Worm (Caenorhabditis elegans): Measurements from ENCODE around the gene Y59H11AR.4.

Y59H11AR.4 gene

DNA sequence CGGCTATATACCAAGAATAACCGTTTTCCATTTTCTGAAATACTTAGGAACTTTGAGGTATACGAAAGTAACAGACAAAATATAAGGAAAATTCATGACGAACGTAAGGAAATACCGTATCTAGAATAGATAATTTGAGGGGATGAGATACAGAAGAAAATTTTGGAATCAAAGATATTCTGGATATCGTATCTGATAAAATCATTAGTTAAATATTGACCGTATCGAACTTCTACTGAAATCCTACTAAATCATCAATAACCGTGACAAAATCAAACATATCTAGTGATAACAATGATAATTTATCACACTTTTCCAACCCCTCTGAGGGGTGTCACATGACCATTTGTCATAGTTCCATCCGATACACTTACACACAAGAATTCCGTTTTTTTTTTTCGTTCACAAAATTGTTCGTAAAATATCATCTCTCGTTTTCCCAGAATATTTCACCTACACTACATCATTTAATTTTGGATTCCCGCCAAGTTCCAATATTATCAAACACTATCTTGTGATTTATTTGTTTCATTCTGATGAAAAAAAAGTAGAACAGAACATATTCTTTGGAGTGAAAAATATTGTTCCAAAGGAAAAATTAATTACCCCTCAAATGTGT, at the start of gene Y59H11AR.4:
Gene Y59H11AR.4 (minus strand): TSS at position 51 of the 619 bp plus-strand sequence.
- TF ChIP-seq unc-62 (GFP tag; optimal IDR thresholded peaks at IDR 0.05): no peak

DNA sequence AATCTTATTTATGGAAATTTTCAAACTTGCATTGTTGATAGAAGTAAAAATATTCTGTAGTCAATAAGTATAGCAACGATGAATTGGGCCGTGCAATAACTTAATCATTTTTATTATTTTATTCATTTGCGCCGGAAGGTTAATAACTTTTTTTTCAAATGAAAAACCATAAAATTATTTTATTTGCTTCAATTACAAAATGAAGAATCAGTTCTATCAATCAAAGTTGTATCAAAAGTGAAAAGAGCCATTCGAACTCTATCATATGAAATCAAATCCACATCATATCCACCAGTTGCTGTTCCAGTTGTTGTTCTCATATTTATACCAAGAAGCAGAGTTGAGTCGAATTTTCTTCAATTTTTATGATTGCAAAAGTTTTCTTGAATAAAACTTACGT, 47.9 kb upstream of the Y59H11AR.4 start, which contains the start of gene cyp-33E1:
Gene cyp-33E1 (minus strand): TSS at position 101 of the 400 bp plus-strand sequence.
- no peak for TF ChIP-seq unc-62 (GFP tag; optimal IDR thresholded peaks at IDR 0.05)

DNA sequence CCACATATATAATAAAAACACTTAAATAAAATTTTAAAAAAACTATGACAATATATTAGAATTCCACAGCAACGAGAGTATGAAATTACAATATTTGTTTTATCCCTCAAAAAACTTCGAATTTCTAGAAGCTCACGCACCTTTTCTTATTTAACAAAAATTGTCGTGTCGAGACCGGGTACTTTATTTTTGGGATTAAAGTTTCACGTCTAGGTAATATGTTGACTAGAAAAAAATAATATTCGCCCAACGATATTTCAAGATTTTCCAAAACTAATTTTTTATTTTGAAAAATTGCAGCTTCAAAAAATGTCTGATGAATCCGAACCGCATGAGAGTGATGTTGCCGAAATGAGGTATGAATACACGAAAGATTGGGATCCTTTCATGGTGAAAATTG, 43.9 kb upstream of the Y59H11AR.4 start, which contains the start of gene C49C8.3:
Gene C49C8.3 (plus strand): TSS at position 301 of the 400 bp plus-strand sequence.
- no peak for TF ChIP-seq unc-62 (GFP tag; optimal IDR thresholded peaks at IDR 0.05)

DNA sequence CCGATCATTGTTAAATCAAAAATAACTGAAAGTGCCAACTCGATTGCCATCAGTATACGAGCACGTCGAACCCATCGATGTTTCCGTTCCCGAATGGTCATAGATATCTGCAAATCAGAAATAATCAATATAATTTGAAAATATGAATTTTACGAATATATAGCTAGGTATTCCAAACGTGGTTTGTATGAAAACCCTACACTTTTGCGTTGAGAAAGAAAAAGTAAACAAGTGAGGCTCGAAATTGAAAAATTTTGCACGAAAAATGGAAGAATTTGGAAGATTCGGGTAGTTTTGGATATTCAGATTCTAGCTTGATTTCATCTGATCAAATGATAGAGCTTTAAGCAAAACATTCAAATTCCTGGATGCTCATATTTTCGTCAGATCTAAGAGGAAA, 38.2 kb upstream of the Y59H11AR.4 start, which contains the start of gene F42A9.9:
Gene F42A9.9 (minus strand): TSS at position 101 of the 400 bp plus-strand sequence.
- TF ChIP-seq unc-62 (GFP tag; optimal IDR thresholded peaks at IDR 0.05): no peak

DNA sequence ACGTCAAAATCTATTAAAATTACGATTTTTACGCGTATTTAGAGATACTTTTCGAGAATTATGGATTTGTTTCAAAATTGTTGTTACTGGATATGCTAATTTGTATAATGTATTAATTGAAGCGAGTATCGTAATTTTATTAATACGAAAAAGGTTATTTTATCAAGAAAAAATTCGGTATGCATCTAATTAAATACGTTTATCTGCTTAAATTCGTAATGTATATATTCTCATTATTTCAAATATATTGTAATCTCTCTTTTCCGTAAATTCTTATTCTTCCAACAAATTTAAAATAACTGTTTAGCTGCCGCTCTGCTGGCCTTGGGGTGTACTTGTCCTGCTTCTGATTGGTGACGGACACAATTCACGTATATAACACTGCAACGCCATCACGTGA, 30.5 kb upstream of the Y59H11AR.4 start, which contains the start of gene dgk-4:
Gene dgk-4 (plus strand): TSS at position 301 of the 400 bp plus-strand sequence.
- TF ChIP-seq unc-62 (GFP tag; optimal IDR thresholded peaks at IDR 0.05): no peak

DNA sequence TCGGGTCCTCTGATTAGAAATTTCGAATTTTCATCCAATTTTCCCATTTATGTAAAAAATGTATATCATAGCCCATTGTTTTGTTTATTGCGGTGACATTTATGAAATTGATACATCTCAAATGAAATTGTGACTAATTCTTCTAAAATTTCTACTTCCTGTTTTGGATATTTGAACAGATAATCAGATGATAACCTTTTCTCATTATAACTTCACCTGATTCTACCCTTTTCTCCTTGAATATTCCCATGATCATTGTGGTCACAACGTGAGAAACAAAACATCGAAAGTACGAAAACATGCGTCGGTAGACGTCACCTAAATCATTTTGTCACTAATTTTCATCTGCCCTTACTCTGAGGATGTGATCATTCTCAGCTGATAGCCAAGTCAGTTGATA, 29.7 kb upstream of the Y59H11AR.4 start:
- no peak for TF ChIP-seq unc-62 (GFP tag; optimal IDR thresholded peaks at IDR 0.05)

DNA sequence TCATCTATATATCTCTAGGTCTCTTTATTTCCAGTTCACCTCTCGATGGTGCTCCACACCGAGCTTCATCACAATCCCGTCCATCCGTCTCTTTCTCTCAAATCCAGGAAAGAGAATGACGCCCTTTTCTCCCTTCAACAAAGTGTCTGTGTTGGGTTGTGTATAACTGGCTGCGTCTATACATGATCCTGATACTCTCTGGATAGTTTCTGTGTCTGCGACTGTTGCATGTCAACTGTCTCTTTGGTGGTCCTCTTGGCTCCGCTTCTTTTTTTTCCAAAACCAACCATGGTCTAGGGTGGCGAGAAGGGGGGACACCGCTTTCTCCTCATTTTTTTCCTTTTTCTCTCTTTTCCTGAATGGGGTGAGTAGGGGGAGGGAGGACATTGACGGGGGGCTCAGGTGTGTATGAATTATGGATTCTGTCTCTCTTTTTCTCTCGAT, 29.1 kb upstream of the Y59H11AR.4 start:
- no peak for TF ChIP-seq unc-62 (GFP tag; optimal IDR thresholded peaks at IDR 0.05)

DNA sequence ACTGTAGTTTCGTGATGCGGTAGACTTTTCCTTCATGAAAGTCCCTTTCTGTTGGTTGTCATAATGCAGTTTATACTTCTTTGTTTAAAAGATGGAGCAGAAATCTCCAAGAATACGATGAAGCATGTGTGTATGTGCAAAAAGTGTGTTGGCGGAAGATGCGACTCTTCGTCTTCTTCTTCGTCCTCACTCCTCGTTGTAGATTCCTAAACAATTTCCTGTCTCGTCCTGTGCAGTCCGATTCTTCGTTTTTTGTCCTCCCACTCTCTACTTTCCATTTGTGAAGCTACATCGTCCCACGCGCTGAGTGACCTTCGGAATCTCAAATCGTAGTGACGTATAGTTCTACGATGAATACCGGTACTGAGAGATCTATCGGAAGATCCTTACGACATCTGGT, 27.7 kb upstream of the Y59H11AR.4 start:
- TF ChIP-seq unc-62 (GFP tag; optimal IDR thresholded peaks at IDR 0.05): no peak

DNA sequence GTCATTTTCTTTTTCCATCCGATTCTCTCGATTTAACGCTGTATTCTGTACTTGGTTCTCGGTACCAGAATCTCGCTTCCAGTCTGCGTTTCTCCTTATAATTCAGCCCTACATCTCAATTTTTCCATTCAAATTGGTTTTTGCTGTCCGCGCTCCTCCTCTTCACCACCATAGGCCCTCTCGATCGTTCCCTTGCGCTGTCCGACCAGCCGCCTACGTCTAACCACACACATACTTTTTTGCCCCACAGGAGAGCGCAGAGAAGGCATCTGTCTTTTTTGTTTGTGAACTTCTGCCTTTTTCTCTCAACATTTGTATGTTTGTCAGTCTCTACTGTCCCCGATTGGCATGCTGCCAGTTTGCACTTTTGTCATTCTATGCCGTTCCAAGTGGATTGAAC, 26.8 kb upstream of the Y59H11AR.4 start, which contains the start of gene F42A9.11:
Gene F42A9.11 (plus strand): TSS at position 310 of the 400 bp plus-strand sequence.
- no peak for TF ChIP-seq unc-62 (GFP tag; optimal IDR thresholded peaks at IDR 0.05)

DNA sequence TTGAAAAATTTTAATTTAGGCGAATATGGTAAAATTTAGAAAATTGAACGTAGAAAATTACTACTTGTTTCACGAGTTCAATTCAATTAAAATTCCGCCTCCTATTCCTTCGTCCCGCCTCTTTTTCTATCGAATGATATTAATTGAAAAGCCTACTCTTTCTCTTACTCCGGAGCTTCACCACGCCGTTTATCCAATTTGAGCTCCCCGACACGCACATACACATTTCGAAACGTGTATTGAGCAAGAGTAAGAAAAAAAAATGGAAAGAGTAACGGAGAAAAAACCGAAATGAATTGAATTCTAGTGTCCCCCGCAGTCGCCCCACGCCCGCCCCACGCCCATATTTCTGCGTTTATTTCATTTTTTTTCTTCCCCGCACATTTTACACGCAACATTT, 25.7 kb upstream of the Y59H11AR.4 start:
- no peak for TF ChIP-seq unc-62 (GFP tag; optimal IDR thresholded peaks at IDR 0.05)

DNA sequence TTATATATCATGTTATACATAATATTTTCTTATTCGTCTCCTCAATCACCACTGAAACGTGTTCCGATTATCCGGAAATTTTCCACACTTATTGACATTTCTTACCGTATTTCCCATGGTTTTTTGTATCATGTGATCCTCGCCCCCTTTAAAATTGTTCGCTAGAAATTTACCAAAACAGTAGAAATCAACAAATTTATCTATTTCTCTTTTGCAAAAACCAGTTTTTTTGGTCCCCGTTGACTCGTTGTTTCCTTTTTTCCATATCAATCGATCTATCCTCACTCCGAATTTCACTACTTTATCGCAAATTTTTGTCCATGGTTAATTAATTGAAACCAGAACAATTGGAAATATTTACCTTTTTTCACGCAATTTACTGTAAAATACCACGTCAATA, 25.2 kb upstream of the Y59H11AR.4 start:
- no peak for TF ChIP-seq unc-62 (GFP tag; optimal IDR thresholded peaks at IDR 0.05)

DNA sequence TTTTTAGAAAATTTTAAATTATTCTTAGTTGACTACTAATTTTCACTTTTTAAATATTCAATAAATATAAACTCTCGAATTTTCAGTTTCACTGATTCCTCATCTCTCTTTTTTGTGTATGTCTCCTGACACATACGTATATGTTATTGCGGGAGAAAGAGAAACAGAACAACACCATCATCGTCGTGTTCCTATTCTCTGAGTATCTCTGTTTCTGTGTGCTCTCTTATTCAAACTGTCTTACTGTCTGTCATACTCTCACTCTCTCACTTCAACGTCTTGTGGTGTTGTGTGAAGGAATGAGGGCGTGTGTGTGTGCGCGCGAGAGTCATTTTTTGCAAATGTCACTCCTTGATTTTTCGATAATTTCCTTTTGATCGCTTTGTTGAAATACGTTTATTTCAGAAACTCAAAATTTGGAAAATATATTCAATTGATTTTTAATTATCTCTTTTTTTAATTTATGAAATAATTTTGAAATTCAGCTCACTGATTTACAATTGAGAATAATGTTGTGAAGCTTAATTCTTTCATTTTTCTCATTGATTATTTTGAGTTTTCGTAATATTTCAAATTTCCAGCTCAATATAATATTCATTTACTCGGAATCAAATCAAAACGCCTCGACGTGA, 19.7 kb upstream of the Y59H11AR.4 start, which contains the start of gene lin-49:
Gene lin-49 (plus strand): TSS at position 582 of the 632 bp plus-strand sequence.
- no peak for TF ChIP-seq unc-62 (GFP tag; optimal IDR thresholded peaks at IDR 0.05)

DNA sequence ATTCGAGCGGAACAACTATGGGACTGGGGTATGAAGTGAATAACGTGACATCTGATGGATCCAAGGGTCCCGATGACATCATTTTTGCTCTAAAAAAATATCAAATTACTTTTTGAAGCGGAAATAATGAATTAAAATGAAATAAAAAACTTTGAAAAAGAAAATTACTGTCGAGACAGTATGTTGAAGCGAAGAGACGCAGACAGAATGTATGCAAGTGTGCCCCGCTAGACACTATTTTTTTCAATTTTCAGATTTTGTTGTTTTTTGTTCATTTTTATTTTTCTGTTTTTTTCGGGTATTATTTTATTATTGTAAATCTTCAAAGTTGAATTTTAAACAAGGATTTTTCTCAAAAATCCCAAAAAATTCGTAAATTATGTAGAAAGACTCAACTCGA, 18.1 kb upstream of the Y59H11AR.4 start, which contains the start of gene F42A9.8:
Gene F42A9.8 (minus strand): TSS at position 88 of the 400 bp plus-strand sequence.
- no peak for TF ChIP-seq unc-62 (GFP tag; optimal IDR thresholded peaks at IDR 0.05)

DNA sequence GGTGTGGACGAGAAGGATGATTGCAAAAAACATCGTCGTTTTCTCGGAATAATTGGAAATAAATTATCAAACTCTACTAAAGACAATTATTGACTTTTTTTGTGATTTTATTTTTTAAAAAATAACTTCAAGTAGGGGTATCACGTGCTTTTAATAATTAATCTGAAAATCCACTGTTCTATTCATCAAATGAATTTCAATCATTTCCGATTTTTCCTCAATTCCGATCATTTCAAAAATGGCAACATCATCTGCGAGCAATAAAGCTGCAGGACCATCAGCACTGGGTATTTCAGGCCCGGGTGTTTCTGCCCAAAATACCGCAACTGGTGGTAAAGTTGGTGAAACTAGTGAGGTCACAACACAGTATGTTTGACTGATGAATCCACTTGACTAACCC, 16.5 kb upstream of the Y59H11AR.4 start, which contains the start of the genes F42A9.7 and F42A9.3:
Gene F42A9.7 (minus strand): TSS at position 101 of the 400 bp plus-strand sequence.
Gene F42A9.3 (plus strand): TSS at position 214 of the 400 bp plus-strand sequence.
- TF ChIP-seq unc-62 (GFP tag; optimal IDR thresholded peaks at IDR 0.05): no peak

DNA sequence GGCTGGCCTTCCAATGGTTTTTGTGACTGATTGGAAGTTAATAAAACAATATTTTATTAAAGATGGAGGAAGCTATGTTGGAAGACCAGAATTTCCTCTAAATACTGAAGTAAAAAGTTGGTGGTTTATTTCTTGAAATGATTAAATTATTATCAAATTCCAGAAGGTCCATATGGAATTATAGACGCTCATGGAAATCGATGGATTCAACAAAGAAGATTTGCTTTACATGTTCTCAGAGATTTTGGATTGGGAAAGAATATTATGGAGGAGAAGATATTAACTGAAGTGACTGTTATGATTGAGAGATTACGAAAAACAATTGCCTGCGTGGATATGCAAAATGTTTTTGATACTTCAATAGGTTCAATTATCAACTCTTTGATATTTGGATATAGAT, 14.8 kb upstream of the Y59H11AR.4 start:
- no peak for TF ChIP-seq unc-62 (GFP tag; optimal IDR thresholded peaks at IDR 0.05)

DNA sequence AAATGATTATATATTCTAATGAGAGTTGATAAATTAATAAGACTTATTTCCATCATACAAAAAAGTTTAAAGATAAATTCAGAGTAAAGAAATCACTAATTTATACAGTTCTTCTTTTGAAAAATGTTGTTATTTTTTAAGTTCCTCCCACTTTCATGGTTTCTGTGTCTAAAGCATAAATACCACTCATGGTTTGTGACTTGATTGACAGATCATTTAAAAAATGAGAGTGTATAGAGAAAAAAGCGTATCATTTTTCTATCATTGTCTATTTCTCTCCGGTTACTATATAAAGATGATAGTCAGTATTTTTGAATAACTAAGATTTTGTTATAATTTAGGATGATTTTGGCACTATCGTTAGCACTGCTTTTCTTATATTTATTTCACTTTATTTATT, 14.1 kb upstream of the Y59H11AR.4 start, which contains the start of gene cyp-33E3:
Gene cyp-33E3 (plus strand): TSS at position 316 of the 400 bp plus-strand sequence.
- TF ChIP-seq unc-62 (GFP tag; optimal IDR thresholded peaks at IDR 0.05): no peak
